Fruit fly (Drosophila melanogaster): ENCODE results near the gene bnl.

Gene bnl

DNA sequence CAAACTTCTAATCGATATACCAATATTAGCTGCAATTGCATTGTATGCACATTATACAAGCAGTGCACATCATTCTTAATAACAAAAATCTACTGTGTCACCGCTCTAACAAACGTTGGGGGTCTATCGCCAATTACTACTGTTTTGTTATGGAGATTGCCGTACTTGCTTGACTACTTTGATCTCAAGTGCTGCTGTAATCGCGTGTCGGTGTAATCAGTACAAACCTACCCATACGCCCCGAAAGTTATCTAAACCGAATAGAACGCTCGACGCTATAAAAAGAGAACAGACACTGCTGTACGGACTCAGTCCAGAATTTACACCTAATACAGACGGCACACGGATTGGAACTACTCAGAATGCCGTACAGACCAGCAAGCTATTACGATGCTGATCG is 55.7 kb downstream of the bnl start, which contains the start of gene Acsx3:
Acsx3 (plus strand) TSS at position 301 of the 400 bp plus-strand sequence.
- no peak for TF ChIP-seq noc (tag; optimal IDR thresholded peaks at IDR 0.05)

DNA sequence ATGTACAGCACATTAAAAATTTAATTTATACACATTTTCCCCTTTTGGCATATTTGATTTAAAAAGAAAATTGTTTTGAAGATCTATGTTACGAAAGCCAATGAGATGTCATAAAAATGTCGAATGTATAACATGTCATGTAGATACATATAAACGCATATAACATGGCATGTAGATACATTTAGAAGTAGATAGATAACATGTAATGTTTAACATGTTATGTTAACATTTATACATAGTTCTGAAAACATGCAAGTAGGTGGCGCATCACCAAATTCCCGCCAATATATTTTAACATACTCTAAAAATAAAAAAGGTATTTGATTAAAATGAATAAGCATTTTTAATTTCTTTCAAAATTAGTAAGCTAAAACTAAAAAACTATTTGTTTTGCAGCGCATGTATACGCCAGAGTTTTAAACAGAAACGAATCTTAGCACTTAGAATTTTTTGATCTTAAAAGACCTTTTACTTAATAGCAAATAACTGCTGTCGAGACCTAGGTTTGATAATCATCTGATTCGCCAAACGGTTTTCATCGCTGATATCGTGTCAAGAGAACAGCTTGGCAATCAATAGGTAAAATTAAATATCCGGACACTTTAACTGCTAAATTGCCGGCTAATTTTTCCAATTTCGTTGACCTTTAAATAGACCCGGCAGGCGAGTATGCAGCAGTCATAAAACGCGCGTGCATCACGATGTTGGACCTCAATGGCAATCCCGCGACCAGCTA is 58.4 kb downstream of the bnl start, which contains the start of gene Acsx2:
Acsx2 (plus strand) TSS at position 686 of the 736 bp plus-strand sequence.
- no peak for TF ChIP-seq noc (tag; optimal IDR thresholded peaks at IDR 0.05)

DNA sequence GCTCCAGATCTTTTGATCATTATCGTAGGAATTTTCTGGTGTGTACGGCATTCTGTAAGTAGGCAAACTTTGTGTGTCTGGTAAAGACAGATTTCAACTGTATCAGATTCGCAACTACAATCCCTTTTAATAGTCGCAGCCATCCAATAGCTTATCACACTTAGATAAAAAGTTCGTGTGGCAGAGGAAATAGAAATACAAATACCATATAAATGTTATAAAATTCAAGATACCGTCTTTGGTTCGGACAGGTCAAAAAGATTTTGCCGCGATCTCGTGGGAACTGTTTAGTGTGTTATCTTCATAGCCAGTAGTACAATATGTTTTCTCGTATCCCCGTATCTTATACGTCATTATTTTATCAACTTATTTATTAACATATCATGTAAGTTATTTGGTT is 59.4 kb downstream of the bnl start, which contains the start of gene Acsx1R:
Acsx1R (minus strand) TSS at position 101 of the 400 bp plus-strand sequence.
- TF ChIP-seq noc (tag; optimal IDR thresholded peaks at IDR 0.05): no peak

DNA sequence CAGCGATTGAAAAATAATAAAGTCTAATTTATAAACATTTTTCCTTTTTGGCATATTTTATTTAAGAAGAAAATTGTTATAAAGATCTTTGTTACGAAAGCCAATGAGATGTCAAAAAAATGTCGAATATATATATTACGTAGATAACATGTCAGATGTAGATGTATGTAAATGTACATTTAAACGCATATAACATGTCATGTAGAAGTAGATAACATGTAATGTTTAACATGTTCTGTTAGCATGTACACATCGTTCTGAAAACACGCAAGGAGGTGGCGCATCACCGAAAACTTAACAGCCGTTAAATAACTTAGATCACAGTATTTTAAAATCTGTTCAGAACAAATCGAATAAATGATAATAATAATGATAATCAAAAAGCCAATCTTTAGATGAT is 62.5 kb downstream of the bnl start:
- TF ChIP-seq noc (tag; optimal IDR thresholded peaks at IDR 0.05): no peak

DNA sequence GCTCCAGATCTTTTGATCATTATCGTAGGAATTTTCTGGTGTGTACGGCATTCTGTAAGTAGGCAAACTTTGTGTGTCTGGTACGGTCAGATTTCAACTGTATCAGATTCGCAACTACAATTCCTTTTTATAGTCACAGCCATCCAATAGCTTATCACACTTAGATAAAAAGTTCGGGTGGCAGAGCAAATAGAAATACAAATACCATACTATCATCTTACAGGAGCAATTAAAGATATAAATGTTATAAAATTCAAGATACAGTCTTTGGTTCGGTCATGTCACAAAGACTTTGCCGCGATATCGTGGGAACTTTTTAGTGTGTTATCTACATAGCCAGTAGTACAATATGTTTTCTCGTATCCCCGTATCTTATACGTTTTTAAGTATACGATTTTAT is 63.5 kb downstream of the bnl start, which contains the start of gene Acsx1L:
Acsx1L (minus strand) TSS at position 101 of the 400 bp plus-strand sequence.
- TF ChIP-seq noc (tag; optimal IDR thresholded peaks at IDR 0.05): no peak
